Fruit fly (Drosophila melanogaster): ENCODE data around the gene Tmf.

Gene Tmf

dm6 chrX:6843841-6844440 is at the start of gene Tmf, which contains the start of gene CG14435 (continued):
- TF ChIP-seq CG12744 (GFP tag; optimal IDR thresholded peaks at IDR 0.05) (no peak), esg (GFP tag; conservative IDR thresholded peaks at IDR 0.05) (peak; percentile 85), CG12942 (GFP tag; optimal IDR thresholded peaks at IDR 0.05) (peak; percentile 68), sqz (GFP tag; optimal IDR thresholded peaks at IDR 0.05) (peak; percentile 50), CG15601 (tag; optimal IDR thresholded peaks at IDR 0.05) (peak; percentile 66), NFAT (GFP tag; IDR thresholded peaks at IDR 0.05) (peak; percentile 90), HmgD (GFP tag; optimal IDR thresholded peaks at IDR 0.05) (no peak), CG14014 (GFP tag; IDR thresholded peaks at IDR 0.05) (peak; percentile 87), ara (GFP tag; IDR thresholded peaks at IDR 0.05) (peak; percentile 77), CG7963 (GFP tag; IDR thresholded peaks at IDR 0.05; ENCODE audit: partially characterized antibody) (no peak; the same call in 2 of the 3 replicates), B-H1 (GFP tag; IDR thresholded peaks at IDR 0.05) (peak; percentile 82), CG1024 (GFP tag; IDR thresholded peaks at IDR 0.05) (peak; percentile 64), CG8388 (GFP tag; optimal IDR thresholded peaks at IDR 0.05) (peak; percentile 76), CG9817 (tag; optimal IDR thresholded peaks at IDR 0.05) (peak; percentile 87), HLH3B (GFP tag; IDR thresholded peaks at IDR 0.05) (peak; percentile 82), aop (GFP tag; IDR thresholded peaks at IDR 0.05) (0 out of 2 replicates have a peak, but pooled peaks have one; percentile 47), CG15011 (GFP tag; optimal IDR thresholded peaks at IDR 0.05) (no peak), CG8924 (tag; optimal IDR thresholded peaks at IDR 0.05) (peak; percentile 90), trem (tag; optimal IDR thresholded peaks at IDR 0.05) (peak; percentile 76), CG8944 (GFP tag; optimal IDR thresholded peaks at IDR 0.05) (peak; percentile 23), CG15073 (GFP tag; optimal IDR thresholded peaks at IDR 0.05) (no peak), CG8478 (optimal IDR thresholded peaks at IDR 0.05) (no peak), Atf-2 (GFP tag; optimal IDR thresholded peaks at IDR 0.05) (peak; percentile 23), dati (GFP tag; IDR thresholded peaks at IDR 0.05) (no peak), kah (GFP tag; optimal IDR thresholded peaks at IDR 0.05) (peak; percentile 59), CG4617 (GFP tag; optimal IDR thresholded peaks at IDR 0.05; ENCODE audit: borderline replicate concordance) (no peak), Dip2 (GFP tag; IDR thresholded peaks at IDR 0.05) (0 out of 2 replicates have a peak, but pooled peaks have one; percentile 27), CG1602 (GFP tag; optimal IDR thresholded peaks at IDR 0.05) (peak; percentile 85), corto (GFP tag; optimal IDR thresholded peaks at IDR 0.05) (no peak), Ssrp (tag; optimal IDR thresholded peaks at IDR 0.05) (peak; percentile 82), CG14965 (GFP tag; optimal IDR thresholded peaks at IDR 0.05; ENCODE audit: borderline replicate concordance) (no peak), az2 (GFP tag; optimal IDR thresholded peaks at IDR 0.05) (peak; percentile 80), nom (GFP tag; optimal IDR thresholded peaks at IDR 0.05) (no peak), pnt (GFP tag; optimal IDR thresholded peaks at IDR 0.05) (peak; percentile 50), zfh1 (GFP tag; IDR thresholded peaks at IDR 0.05) (peak; percentile 86), ham (GFP tag; IDR thresholded peaks at IDR 0.05) (0 out of 2 replicates have a peak, but pooled peaks have one; percentile 36), BtbVII (GFP tag; optimal IDR thresholded peaks at IDR 0.05) (peak; percentile 74), CG32772 (GFP tag; IDR thresholded peaks at IDR 0.05) (peak; percentile 84), CG2129 (GFP tag; IDR thresholded peaks at IDR 0.05; ENCODE audit: partially characterized antibody) (no peak), CG2202 (tag; optimal IDR thresholded peaks at IDR 0.05) (peak; percentile 19), gcm (GFP tag; optimal IDR thresholded peaks at IDR 0.05) (peak; percentile 62), NfI (GFP tag; optimal IDR thresholded peaks at IDR 0.05) (peak; percentile 85), CG6765 (GFP tag; optimal IDR thresholded peaks at IDR 0.05) (peak; percentile 63), pum (GFP tag; optimal IDR thresholded peaks at IDR 0.05) (peak; percentile 55), tio (GFP tag; optimal IDR thresholded peaks at IDR 0.05) (peak; percentile 52), MBD-R2 (GFP tag; IDR thresholded peaks at IDR 0.05) (peak; percentile 68), bowl (GFP tag; IDR thresholded peaks at IDR 0.05) (peak; percentile 66), Opbp (GFP tag; IDR thresholded peaks at IDR 0.05; ENCODE audit: partially characterized antibody) (peak; percentile 49; the same call in 2 of the 3 replicates), sens (GFP tag) (peak; percentile 93), sug (tag; optimal IDR thresholded peaks at IDR 0.05) (peak; percentile 85)

Measured in whole organism, embryonic.